Fruit fly (Drosophila melanogaster): ENCODE results near the gene Arf1.

Gene Arf1

dm6 chr3L:22847679-22848118 is 24.3 kb downstream of the Arf1 start (continued):
- no peak for TF ChIP-seq emc (GFP tag; optimal IDR thresholded peaks at IDR 0.05)
- TF ChIP-seq CG9437 (GFP tag; optimal IDR thresholded peaks at IDR 0.05) = no peak
- TF ChIP-seq CG8359 (GFP tag; optimal IDR thresholded peaks at IDR 0.05; ENCODE audit: borderline replicate concordance) = no peak
- no peak for TF ChIP-seq slp2 (GFP tag; optimal IDR thresholded peaks at IDR 0.05)
- TF ChIP-seq CG17328 (GFP tag; IDR thresholded peaks at IDR 0.05) = 0 out of 2 replicates have a peak, but pooled peaks have one; percentile 15
- TF ChIP-seq fu2 (GFP tag; optimal IDR thresholded peaks at IDR 0.05) = no peak
- no peak for TF ChIP-seq CG6854 (GFP tag; optimal IDR thresholded peaks at IDR 0.05)
- no peak for TF ChIP-seq CG5953 (GFP tag; IDR thresholded peaks at IDR 0.05)
- TF ChIP-seq p53 (GFP tag; optimal IDR thresholded peaks at IDR 0.05) = no peak
- peak; percentile 22 for TF ChIP-seq CG31365 (tag; optimal IDR thresholded peaks at IDR 0.05)
- no peak for TF ChIP-seq MTF-1 (GFP tag; optimal IDR thresholded peaks at IDR 0.05; ENCODE audit: borderline replicate concordance)
- TF ChIP-seq NC2α (GFP tag; optimal IDR thresholded peaks at IDR 0.05) = no peak
- no peak for TF ChIP-seq Fer2 (tag; optimal IDR thresholded peaks at IDR 0.05)
- TF ChIP-seq tio (GFP tag; optimal IDR thresholded peaks at IDR 0.05) = no peak
- TF ChIP-seq Nf-YB (GFP tag; optimal IDR thresholded peaks at IDR 0.05) = no peak
- TF ChIP-seq zen (tag; optimal IDR thresholded peaks at IDR 0.05) = no peak
- no peak for TF ChIP-seq Rfx (GFP tag; IDR thresholded peaks at IDR 0.05)
- TF ChIP-seq CG14667 (GFP tag; IDR thresholded peaks at IDR 0.05) = no peak
- no peak for TF ChIP-seq Hr51 (GFP tag; optimal IDR thresholded peaks at IDR 0.05)
- no peak for TF ChIP-seq CG34422 (GFP tag; IDR thresholded peaks at IDR 0.05)
- TF ChIP-seq CG15073 (GFP tag; optimal IDR thresholded peaks at IDR 0.05) = no peak
- no peak for TF ChIP-seq Ets97D (GFP tag; optimal IDR thresholded peaks at IDR 0.05)
- TF ChIP-seq kni (GFP tag; optimal IDR thresholded peaks at IDR 0.05) = no peak
- no peak for TF ChIP-seq dati (GFP tag; IDR thresholded peaks at IDR 0.05)
- TF ChIP-seq onecut (GFP tag; IDR thresholded peaks at IDR 0.05) = no peak
- no peak for TF ChIP-seq Jarid2 (GFP tag; optimal IDR thresholded peaks at IDR 0.05)
- TF ChIP-seq vvl (GFP tag; IDR thresholded peaks at IDR 0.05) = 0 out of 2 replicates have a peak, but pooled peaks have one; percentile 20
- TF ChIP-seq repo (GFP tag; optimal IDR thresholded peaks at IDR 0.05) = no peak
- TF ChIP-seq CG43689 (GFP tag; IDR thresholded peaks at IDR 0.05) = no peak
- TF ChIP-seq wor (GFP tag; IDR thresholded peaks at IDR 0.05) = no peak
- TF ChIP-seq CG11085 (GFP tag; IDR thresholded peaks at IDR 0.05) = no peak
- TF ChIP-seq dmrt11E (tag; optimal IDR thresholded peaks at IDR 0.05) = no peak
- TF ChIP-seq CG11695 (GFP tag; IDR thresholded peaks at IDR 0.05) = no peak
- no peak for TF ChIP-seq her (GFP tag; optimal IDR thresholded peaks at IDR 0.05)
- TF ChIP-seq HLH54F (GFP tag; optimal IDR thresholded peaks at IDR 0.05) = no peak
- TF ChIP-seq CG13894 (tag; optimal IDR thresholded peaks at IDR 0.05) = peak; percentile 8
- TF ChIP-seq jigr1 (GFP tag; IDR thresholded peaks at IDR 0.05) = no peak
- TF ChIP-seq ro (GFP tag; IDR thresholded peaks at IDR 0.05) = no peak
- TF ChIP-seq cwo (GFP tag; optimal IDR thresholded peaks at IDR 0.05) = no peak
- TF ChIP-seq CG10959 (GFP tag; IDR thresholded peaks at IDR 0.05) = no peak
- no peak for TF ChIP-seq CG12104 (GFP tag; optimal IDR thresholded peaks at IDR 0.05)
- TF ChIP-seq Hand (GFP tag; optimal IDR thresholded peaks at IDR 0.05) = no peak
- no peak for TF ChIP-seq Ssrp (tag; optimal IDR thresholded peaks at IDR 0.05)
- TF ChIP-seq CG12744 (GFP tag; optimal IDR thresholded peaks at IDR 0.05) = no peak
- TF ChIP-seq inv (GFP tag; IDR thresholded peaks at IDR 0.05; ENCODE audit: partially characterized antibody) = peak; percentile 58
- TF ChIP-seq Chrac-16 (GFP tag; optimal IDR thresholded peaks at IDR 0.05) = no peak
- no peak for TF ChIP-seq Hr78 (GFP tag; optimal IDR thresholded peaks at IDR 0.05)
- TF ChIP-seq dm (GFP tag; optimal IDR thresholded peaks at IDR 0.05) = no peak
- no peak for TF ChIP-seq Dek (tag; optimal IDR thresholded peaks at IDR 0.05)
- no peak for TF ChIP-seq CG12155 (GFP tag; optimal IDR thresholded peaks at IDR 0.05)
- TF ChIP-seq CG32767 (GFP tag; IDR thresholded peaks at IDR 0.05) = no peak
- no peak for TF ChIP-seq NFAT (GFP tag; IDR thresholded peaks at IDR 0.05)

Measured in whole organism, embryonic.